Fruit fly (Drosophila melanogaster) whole organism, embryonic: ENCODE results near the gene Sgp.

Experiments
- Atf3 ChIP-seq: fragments of 200-800 bp; sonication (Bioruptor generic); optimal IDR thresholded peaks from 3 replicates; lab custom pipeline; 2016; ENCODE audit warnings: missing biosample characterization, missing genetic modification characterization
- CG10543 ChIP-seq: fragments of 200-800 bp; sonication (Bioruptor generic); optimal IDR thresholded peaks from 3 replicates; lab custom pipeline; 2017; ENCODE audit warnings: missing biosample characterization, mild to moderate bottlenecking, missing genetic modification characterization, moderate library complexity
- CG11398 ChIP-seq: fragments of 200-800 bp; sonication (Bioruptor generic); optimal IDR thresholded peaks from 2 replicates; lab custom pipeline; 2016; ENCODE audit warnings: missing biosample characterization, missing genetic modification characterization
- CG11456 ChIP-seq: fragments of 200-800 bp; sonication (Bioruptor generic); IDR thresholded peaks from 3 replicates; pipeline ENCODE4 v1.3.6; 2022; ENCODE audit warnings: missing biosample characterization, missing genetic modification characterization
- CG11696 ChIP-seq: fragments of 200-800 bp; sonication (Bioruptor generic); IDR thresholded peaks from 2 replicates; pipeline ENCODE4 v1.3.6; 2022; ENCODE audit warnings: missing biosample characterization, missing genetic modification characterization
- CG1529 ChIP-seq: fragments of 200-800 bp; sonication (Bioruptor generic); optimal IDR thresholded peaks from 3 replicates; lab custom pipeline; 2018; ENCODE audit warnings: missing biosample characterization, missing genetic modification characterization
- CG1832 ChIP-seq: fragments of 200-800 bp; sonication (Bioruptor generic); optimal IDR thresholded peaks from 2 replicates; lab custom pipeline; 2017; ENCODE audit warnings: missing biosample characterization, mild to moderate bottlenecking, missing genetic modification characterization, inconsistent platforms
- CG31224 ChIP-seq: fragments of 200-800 bp; sonication (Bioruptor generic); IDR thresholded peaks from 2 replicates; pipeline ENCODE4 v1.3.6; 2022; ENCODE audit warnings: missing biosample characterization, missing genetic modification characterization
- CG4730 ChIP-seq: fragments of 200-800 bp; sonication (Bioruptor generic); IDR thresholded peaks from 2 replicates; pipeline ENCODE4 v1.3.6; 2022; ENCODE audit warnings: missing biosample characterization, missing genetic modification characterization
- CG5245 ChIP-seq: fragments of 200-800 bp; sonication (Bioruptor generic); optimal IDR thresholded peaks from 3 replicates; lab custom pipeline; 2016; ENCODE audit warnings: missing biosample characterization, missing genetic modification characterization
- CG8359 ChIP-seq: fragments of 200-800 bp; sonication (Bioruptor generic); optimal IDR thresholded peaks from 2 replicates; lab custom pipeline; 2017; ENCODE audit warnings: missing biosample characterization, mild to moderate bottlenecking, missing genetic modification characterization, borderline replicate concordance
- D19B ChIP-seq: fragments of 200-800 bp; sonication (Bioruptor generic); optimal IDR thresholded peaks from 2 replicates; lab custom pipeline; 2017; ENCODE audit warnings: missing biosample characterization, mild to moderate bottlenecking, missing genetic modification characterization
- Dbx ChIP-seq: fragments of 200-800 bp; sonication (Bioruptor generic); IDR thresholded peaks from 3 replicates; pipeline ENCODE4 v1.3.6; 2022; ENCODE audit warnings: missing biosample characterization, missing genetic modification characterization
- Drgx ChIP-seq: fragments of 200-800 bp; sonication (Bioruptor generic); IDR thresholded peaks from 2 replicates; pipeline ENCODE4 v1.3.6; 2022; ENCODE audit warnings: missing biosample characterization, missing genetic modification characterization
- HHEX ChIP-seq: fragments of 200-800 bp; sonication (Bioruptor generic); optimal IDR thresholded peaks from 3 replicates; lab custom pipeline; 2017; ENCODE audit warnings: missing biosample characterization, mild to moderate bottlenecking, missing genetic modification characterization, missing genetic modification reagents
- HLH54F ChIP-seq: fragments of 200-800 bp; sonication (Bioruptor generic); optimal IDR thresholded peaks from 3 replicates; lab custom pipeline; 2016; ENCODE audit warnings: missing biosample characterization, missing genetic modification characterization
- MBD-R2 ChIP-seq: fragments of 200-800 bp; sonication (Bioruptor generic); IDR thresholded peaks from 2 replicates; pipeline ENCODE4 v1.3.6; 2022; ENCODE audit warnings: missing biosample characterization, missing genetic modification characterization
- Myb ChIP-seq: fragments of 200-800 bp; sonication (Bioruptor generic); optimal IDR thresholded peaks from 2 replicates; lab custom pipeline; 2016; ENCODE audit warnings: missing biosample characterization, missing genetic modification characterization
- NK7.1 ChIP-seq: fragments of 200-800 bp; sonication (Bioruptor generic); optimal IDR thresholded peaks from 3 replicates; lab custom pipeline; 2016; ENCODE audit warnings: missing biosample characterization, missing genetic modification characterization
- Nf-YB ChIP-seq: fragments of 200-800 bp; sonication (Bioruptor generic); optimal IDR thresholded peaks from 3 replicates; lab custom pipeline; 2019; ENCODE audit warnings: missing biosample characterization, mild to moderate bottlenecking, missing genetic modification characterization, moderate library complexity
- Opbp ChIP-seq: fragments of 200-800 bp; sonication (Bioruptor generic); IDR thresholded peaks from 3 replicates; pipeline ENCODE4 v1.3.6; 2022; ENCODE audit warnings: missing biosample characterization, missing genetic modification characterization; ENCODE audit not compliant: partially characterized antibody
- Rx ChIP-seq: fragments of 200-800 bp; sonication (Bioruptor generic); IDR thresholded peaks from 2 replicates; pipeline ENCODE4 v1.3.6; 2022; ENCODE audit warnings: missing biosample characterization, missing genetic modification characterization
- Side ChIP-seq: fragments of 200-800 bp; sonication (Bioruptor generic); optimal IDR thresholded peaks from 2 replicates; lab custom pipeline; 2016; ENCODE audit warnings: missing biosample characterization, missing genetic modification characterization
- Spps ChIP-seq: fragments of 200-800 bp; sonication (Bioruptor generic); optimal IDR thresholded peaks from 2 replicates; lab custom pipeline; 2018; ENCODE audit warnings: missing biosample characterization, mild to moderate bottlenecking, missing genetic modification characterization
- Sry-δ ChIP-seq: fragments of 200-800 bp; sonication (Bioruptor generic); optimal IDR thresholded peaks from 2 replicates; lab custom pipeline; 2016; ENCODE audit warnings: missing biosample characterization, missing genetic modification characterization
- Usf ChIP-seq: fragments of 200-800 bp; sonication (Bioruptor generic); optimal IDR thresholded peaks from 2 replicates; lab custom pipeline; 2017; ENCODE audit warnings: missing genotype, missing biosample characterization, missing genetic modification characterization
- ap ChIP-seq: fragments of 200-800 bp; sonication (Bioruptor generic); IDR thresholded peaks from 2 replicates; pipeline ENCODE4 v1.3.6; 2022; ENCODE audit warnings: missing biosample characterization, missing genetic modification characterization
- crc ChIP-seq: fragments of 200-800 bp; sonication (Bioruptor generic); optimal IDR thresholded peaks from 2 replicates; lab custom pipeline; 2016; ENCODE audit warnings: missing biosample characterization, missing genetic modification characterization
- cwo ChIP-seq: fragments of 200-800 bp; sonication (Bioruptor generic); optimal IDR thresholded peaks from 3 replicates; lab custom pipeline; 2017; ENCODE audit warnings: missing biosample characterization, missing genetic modification characterization, mild to moderate bottlenecking, moderate library complexity, missing genetic modification reagents
- dimm ChIP-seq: fragments of 200-800 bp; sonication (Bioruptor generic); IDR thresholded peaks from 2 replicates; pipeline ENCODE4 v1.3.6; 2022; ENCODE audit warnings: missing biosample characterization, missing genetic modification characterization
- disco-r ChIP-seq: fragments of 200-800 bp; sonication (Bioruptor generic); optimal IDR thresholded peaks from 2 replicates; lab custom pipeline; 2016; ENCODE audit warnings: missing biosample characterization, missing genetic modification characterization
- dpn ChIP-seq, 2 experiments: fragments of 200-800 bp; sonication (Bioruptor generic); optimal IDR thresholded peaks; 3 replicates each; lab custom pipeline; 2016; ENCODE audit warnings: missing biosample characterization in 2 of 2, missing genetic modification characterization in 2 of 2
- ems ChIP-seq: fragments of 200-800 bp; sonication (Bioruptor generic); optimal IDR thresholded peaks from 3 replicates; lab custom pipeline; 2016; ENCODE audit warnings: missing biosample characterization, missing genetic modification characterization
- ewg ChIP-seq: fragments of 200-800 bp; sonication (Bioruptor generic); optimal IDR thresholded peaks from 3 replicates; lab custom pipeline; 2017; ENCODE audit warnings: mild to moderate bottlenecking, missing biosample characterization, missing genetic modification reagents, missing genetic modification characterization
- fd102C ChIP-seq: fragments of 200-800 bp; sonication (Bioruptor generic); optimal IDR thresholded peaks from 2 replicates; lab custom pipeline; 2018; ENCODE audit warnings: missing biosample characterization, mild to moderate bottlenecking, missing genetic modification characterization, moderate library complexity
- gsb ChIP-seq: fragments of 200-800 bp; sonication (Bioruptor generic); IDR thresholded peaks from 2 replicates; pipeline ENCODE4 v1.3.6; 2022; ENCODE audit warnings: missing biosample characterization, missing genetic modification characterization
- hb ChIP-seq: fragments of 200-800 bp; sonication (Bioruptor generic); IDR thresholded peaks from 3 replicates; pipeline ENCODE4 v1.3.6; 2022; ENCODE audit warnings: missing biosample characterization, missing genetic modification characterization; ENCODE audit not compliant: partially characterized antibody
- insv ChIP-seq, 2 experiments: fragments of 200-800 bp; sonication (Bioruptor generic); optimal IDR thresholded peaks; 3 replicates each; lab custom pipeline; 2016 to 2018; ENCODE audit warnings: missing biosample characterization in 2 of 2, missing genetic modification characterization in 2 of 2
- kay ChIP-seq: fragments of 200-800 bp; sonication (Bioruptor generic); optimal IDR thresholded peaks from 2 replicates; lab custom pipeline; 2016; ENCODE audit warnings: missing biosample characterization, missing genetic modification characterization
- klu ChIP-seq: fragments of 200-800 bp; sonication (Bioruptor generic); IDR thresholded peaks from 2 replicates; pipeline ENCODE4 v1.3.6; 2022; ENCODE audit warnings: missing biosample characterization, missing genetic modification characterization
- knrl ChIP-seq: fragments of 200-800 bp; sonication (Bioruptor generic); IDR thresholded peaks from 3 replicates; pipeline ENCODE4 v1.3.6; 2022; ENCODE audit warnings: missing biosample characterization, missing genetic modification characterization; ENCODE audit not compliant: partially characterized antibody
- lov ChIP-seq, 2 experiments: fragments of 200-800 bp in 1 of 2; fragments of >200 bp in 1 of 2; sonication (Bioruptor generic) in 1 of 2; IDR thresholded peaks in 1 of 2; optimal IDR thresholded peaks in 1 of 2; 2 replicates in 1 of 2; 3 replicates in 1 of 2; pipeline versions ENCODE4 v1.3.6 to Lab custom; 2017 to 2022; ENCODE audit warnings: missing biosample characterization in 1 of 2, missing genetic modification characterization in 1 of 2
- maf-S ChIP-seq: fragments of 200-800 bp; sonication (Bioruptor generic); optimal IDR thresholded peaks from 2 replicates; lab custom pipeline; 2016; ENCODE audit warnings: missing biosample characterization, missing genetic modification characterization
- mirr ChIP-seq: fragments of 200-800 bp; sonication (Bioruptor generic); optimal IDR thresholded peaks from 3 replicates; lab custom pipeline; 2018; ENCODE audit warnings: missing biosample characterization, mild to moderate bottlenecking, missing genetic modification characterization
- pan ChIP-seq, 4 experiments: fragments of >200 bp in 3 of 4; fragments of 200-800 bp in 1 of 4; sonication (Bioruptor generic) in 1 of 4; optimal IDR thresholded peaks in 3 of 4; IDR thresholded peaks in 1 of 4; 2 replicates each; pipeline versions ENCODE4 v1.3.6 to Lab custom; 2017 to 2022; ENCODE audit warnings: missing biosample characterization in 2 of 4, missing genetic modification characterization in 2 of 4, mixed read lengths in 1 of 4
- pfk ChIP-seq: fragments of 200-800 bp; sonication (Bioruptor generic); optimal IDR thresholded peaks from 2 replicates; lab custom pipeline; 2018; ENCODE audit warnings: missing biosample characterization, mild to moderate bottlenecking, missing genetic modification characterization, moderate library complexity
- pum ChIP-seq: fragments of 200-800 bp; sonication (Bioruptor generic); optimal IDR thresholded peaks from 2 replicates; lab custom pipeline; 2016; ENCODE audit warnings: missing biosample characterization, missing genetic modification characterization
- vvl ChIP-seq: fragments of 200-800 bp; sonication (Bioruptor generic); IDR thresholded peaks from 2 replicates; pipeline ENCODE4 v1.3.6; 2022; ENCODE audit warnings: missing biosample characterization, missing genetic modification characterization
- wdn ChIP-seq: fragments of 200-800 bp; sonication (Bioruptor generic); IDR thresholded peaks from 2 replicates; pipeline ENCODE4 v1.3.6; 2022; ENCODE audit warnings: missing biosample characterization, missing genetic modification characterization

Sgp gene

DNA sequence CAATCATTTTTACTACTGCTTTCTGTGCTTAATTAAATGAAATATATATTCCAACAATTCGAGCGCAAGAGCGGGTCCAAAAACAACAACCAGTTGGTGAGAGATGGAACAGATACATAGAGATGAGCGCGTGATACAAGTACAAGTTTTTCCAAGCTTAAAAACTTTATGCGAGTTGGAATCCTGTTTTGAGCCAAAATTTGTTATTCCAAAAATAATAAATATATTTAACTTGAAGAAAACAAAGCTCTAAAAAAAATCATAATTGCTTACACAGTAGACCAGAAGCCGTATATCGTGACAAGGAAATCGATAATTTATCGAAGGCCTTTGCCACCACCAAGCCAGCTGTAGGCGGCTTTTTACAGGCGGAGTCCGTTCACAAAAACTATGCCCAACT lies 4.7 kb upstream of the Sgp start, which contains the start of the genes CG13097 and PIG-U (continued):
- TF ChIP-seq wdn (GFP tag; lab: Robert Waterston, UW), result peak; percentile 78; the same call in 1 of the 2 replicates
- peak; percentile 68 for TF ChIP-seq Myb
- TF ChIP-seq MBD-R2 (GFP tag; lab: Robert Waterston, UW), result peak; percentile 91; the same call in 1 of the 2 replicates
- peak; percentile 88 for TF ChIP-seq ems
- no peak for TF ChIP-seq gsb (GFP tag; lab: Robert Waterston, UW)
- peak; percentile 67; the same call in 1 of the 2 replicates for TF ChIP-seq klu (GFP tag; lab: Robert Waterston, UW)
- peak; percentile 57 for TF ChIP-seq Spps (tag; lab: Kevin White, UChicago)
- TF ChIP-seq CG1529 (GFP tag; lab: Kevin White, UChicago), result peak; percentile 46
- TF ChIP-seq Atf3 (GFP tag; lab: Kevin White, UChicago), result peak; percentile 56
- peak; percentile 68 for TF ChIP-seq Side
- no peak for TF ChIP-seq pan (optimal IDR thresholded peaks at IDR 0.05; lab: Kevin White, UChicago)
- peak in 1 of 2 experiments; percentile 84 for TF ChIP-seq pan (GFP tag; optimal IDR thresholded peaks at IDR 0.05 in 1 of 2, IDR thresholded peaks at IDR 0.05 in 1 of 2)
- peak; percentile 69 for TF ChIP-seq kay (GFP tag; lab: Kevin White, UChicago)
- peak; percentile 44 for TF ChIP-seq Nf-YB (GFP tag; lab: Kevin White, UChicago)
- no peak for TF ChIP-seq lov (optimal IDR thresholded peaks at IDR 0.05; lab: Kevin White, UChicago)
- no peak for TF ChIP-seq lov (GFP tag; IDR thresholded peaks at IDR 0.05; lab: Robert Waterston, UW)
- TF ChIP-seq crc (GFP tag; lab: Kevin White, UChicago), result peak; percentile 44
- TF ChIP-seq CG10543 (GFP tag; lab: Kevin White, UChicago), result peak; percentile 70
- peak; percentile 36 for TF ChIP-seq fd102C
- TF ChIP-seq CG5245 (GFP tag; lab: Kevin White, UChicago), result peak; percentile 58
- peak; percentile 34 for TF ChIP-seq ewg (GFP tag; lab: Kevin White, UChicago)
- TF ChIP-seq maf-S (GFP tag; lab: Kevin White, UChicago), result peak; percentile 71
- peak; percentile 84 for TF ChIP-seq vvl
- TF ChIP-seq CG31224, result peak; percentile 53; the same call in 1 of the 2 replicates
- peak; percentile 95 for TF ChIP-seq knrl (GFP tag; lab: Robert Waterston, UW)
- TF ChIP-seq CG11456 (GFP tag; lab: Robert Waterston, UW), result peak; percentile 74; the same call in 2 of the 3 replicates
- TF ChIP-seq CG11398 (GFP tag; lab: Kevin White, UChicago), result no peak
- TF ChIP-seq Dbx (GFP tag; lab: Robert Waterston, UW), result peak; percentile 87
- TF ChIP-seq NK7.1 (GFP tag; lab: Kevin White, UChicago), result peak; percentile 52
- TF ChIP-seq pfk (GFP tag; lab: Kevin White, UChicago), result peak; percentile 8
- peak; percentile 97 for TF ChIP-seq Sry-δ
- peak in 1 of 2 experiments; percentile 13 for TF ChIP-seq insv (GFP tag; optimal IDR thresholded peaks at IDR 0.05; lab: Kevin White, UChicago)
- TF ChIP-seq Usf (GFP tag; lab: Kevin White, UChicago), result peak; percentile 20
- TF ChIP-seq disco-r, result peak; percentile 30
- TF ChIP-seq Opbp, result peak; percentile 79
- peak; percentile 46 for TF ChIP-seq D19B (GFP tag; lab: Kevin White, UChicago)
- 0 out of 2 replicates have a peak, but pooled peaks have one; percentile 24 for TF ChIP-seq CG11696 (GFP tag; lab: Robert Waterston, UW)
- 0 out of 2 replicates have a peak, but pooled peaks have one; percentile 12 for TF ChIP-seq ap
- peak; percentile 85 for TF ChIP-seq hb (GFP tag; lab: Robert Waterston, UW)
- TF ChIP-seq HLH54F, result peak; percentile 78
- TF ChIP-seq CG4730, result peak; percentile 58
- TF ChIP-seq CG1832 (GFP tag; lab: Kevin White, UChicago), result no peak
- TF ChIP-seq Rx (GFP tag; lab: Robert Waterston, UW), result peak; percentile 59; the same call in 1 of the 2 replicates
- peak; percentile 68; the same call in 1 of the 2 replicates for TF ChIP-seq Drgx (GFP tag; lab: Robert Waterston, UW)
- peak; percentile 70 for TF ChIP-seq cwo
- peak; percentile 74 for TF ChIP-seq pum
- TF ChIP-seq dpn (GFP tag; optimal IDR thresholded peaks at IDR 0.05; lab: Kevin White, UChicago), result peak; percentile 83 to 89
- peak; percentile 62 for TF ChIP-seq HHEX (GFP tag; lab: Kevin White, UChicago)
- TF ChIP-seq dimm (GFP tag; lab: Robert Waterston, UW), result peak; percentile 46; the same call in 1 of the 2 replicates
- no peak for TF ChIP-seq CG8359 (GFP tag; lab: Kevin White, UChicago)
- TF ChIP-seq mirr, result peak; percentile 23
